Fruit fly (Drosophila melanogaster) whole organism, pupa: ENCODE measurements around the gene CG6441.

ENCODE experiments used
- CG10348 ChIP-seq: fragments of 200-800 bp; sonication (Bioruptor generic); IDR thresholded peaks from 2 replicates; pipeline ENCODE4 v1.3.6; 2022; ENCODE audit warnings: missing biosample characterization, missing genetic modification characterization
- CG9948 ChIP-seq: fragments of 200-800 bp; sonication (Bioruptor generic); optimal IDR thresholded peaks from 2 replicates; lab custom pipeline; 2018; ENCODE audit warnings: missing biosample characterization, mild to moderate bottlenecking, missing genetic modification characterization, moderate library complexity
- EcR ChIP-seq: fragments of 200-800 bp; sonication (Bioruptor generic); optimal IDR thresholded peaks from 3 replicates; lab custom pipeline; 2019; ENCODE audit warnings: missing biosample characterization, missing genetic modification characterization, mild to moderate bottlenecking, moderate library complexity, missing genetic modification reagents
- Pif1B ChIP-seq: fragments of 200-800 bp; sonication (Bioruptor generic); optimal IDR thresholded peaks from 3 replicates; lab custom pipeline; 2016; ENCODE audit warnings: missing biosample characterization, missing genetic modification characterization
- Snoo ChIP-seq: fragments of 200-800 bp; sonication (Bioruptor generic); optimal IDR thresholded peaks from 3 replicates; lab custom pipeline; 2017; ENCODE audit warnings: missing biosample characterization, mild to moderate bottlenecking, missing genetic modification characterization, inconsistent platforms
- fd96Ca ChIP-seq: fragments of 200-800 bp; sonication (Bioruptor generic); IDR thresholded peaks from 3 replicates; pipeline ENCODE4 v1.3.6; 2022; ENCODE audit warnings: missing biosample characterization, missing genetic modification characterization
- gl ChIP-seq: fragments of 200-800 bp; sonication (Bioruptor generic); optimal IDR thresholded peaks from 2 replicates; lab custom pipeline; 2018; ENCODE audit warnings: missing biosample characterization, mild to moderate bottlenecking, missing genetic modification characterization
- rn ChIP-seq: fragments of 200-800 bp; sonication (Bioruptor generic); IDR thresholded peaks from 2 replicates; pipeline ENCODE4 v1.3.6; 2022; ENCODE audit warnings: missing biosample characterization, missing genetic modification characterization

DNA sequence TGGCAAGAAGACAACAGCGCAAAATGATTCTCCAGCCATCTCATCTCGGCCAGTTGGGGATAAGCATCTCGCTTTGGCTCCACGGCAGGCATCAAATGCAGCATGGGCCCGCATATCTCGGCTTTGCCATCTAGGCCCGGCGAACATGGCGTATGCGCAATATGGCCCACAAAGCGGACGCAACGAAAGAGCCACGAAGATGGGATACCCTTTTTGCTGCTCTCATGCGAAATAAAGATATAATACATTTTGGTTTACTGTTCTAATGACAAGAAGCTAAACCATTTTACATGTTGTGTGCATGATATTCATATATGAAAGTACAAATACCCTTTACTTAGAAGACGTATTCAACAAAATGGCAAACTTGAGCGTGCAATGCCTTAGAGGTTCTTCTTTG, 48.2 kb downstream of the CG6441 start:
- peak; percentile 11 for TF ChIP-seq Pif1B (GFP tag; lab: Kevin White, UChicago)
- no peak for TF ChIP-seq Snoo
- peak; percentile 56; the same call in 2 of the 3 replicates for TF ChIP-seq fd96Ca (GFP tag; lab: Robert Waterston, UW)
- TF ChIP-seq CG9948: no peak
- TF ChIP-seq EcR (GFP tag; lab: Kevin White, UChicago): no peak
- TF ChIP-seq gl: no peak
- TF ChIP-seq rn: 0 out of 2 replicates have a peak, but pooled peaks have one; percentile 10
- no peak for TF ChIP-seq CG10348 (GFP tag; lab: Robert Waterston, UW)
